Comparison of ENCODE assay signal across 1 fruit fly cellular context in genomic region chrX:15043700-15044225, dm6.
TF ChIP-seq lines count a peak whose summit lies in the region.

Gene CG5541 (plus strand): TSS chrX:15044123.

TF ChIP-seq in whole organism, embryonic, 481 proteins besides CTCF, POLR2A, EP300 and RAD21 (continued from another document and continues in another):
- TF ChIP-seq pros (GFP tag; optimal IDR thresholded peaks at IDR 0.05; lab: Kevin White, UChicago) (no peak), vvl (GFP tag; IDR thresholded peaks at IDR 0.05; lab: Robert Waterston, UW) (no peak), CG6791 (GFP tag; IDR thresholded peaks at IDR 0.05; lab: Robert Waterston, UW; ENCODE audit: partially characterized antibody) (no peak), Neu2 (GFP tag; optimal IDR thresholded peaks at IDR 0.05; lab: Kevin White, UChicago; ENCODE audit: borderline replicate concordance) (no peak), ERR (GFP tag; optimal IDR thresholded peaks at IDR 0.05; lab: Kevin White, UChicago) (no peak), HmgZ (tag; optimal IDR thresholded peaks at IDR 0.05; lab: Kevin White, UChicago) (peak; percentile 21), wdn (GFP tag; IDR thresholded peaks at IDR 0.05; lab: Robert Waterston, UW) (0 out of 2 replicates have a peak, but pooled peaks have one; percentile 20), CG10462 (GFP tag; optimal IDR thresholded peaks at IDR 0.05; lab: Kevin White, UChicago) (no peak), hb (GFP tag; IDR thresholded peaks at IDR 0.05; lab: Robert Waterston, UW; ENCODE audit: partially characterized antibody) (no peak), ro (GFP tag; IDR thresholded peaks at IDR 0.05; lab: Robert Waterston, UW) (no peak), ac (GFP tag; optimal IDR thresholded peaks at IDR 0.05; lab: Kevin White, UChicago) (no peak), Trl (optimal IDR thresholded peaks at IDR 0.05; lab: Kevin White, UChicago) (peak; percentile 42 to 77), Trl (GFP tag; optimal IDR thresholded peaks at IDR 0.05; lab: Kevin White, UChicago) (no peak), Hmx (GFP tag; optimal IDR thresholded peaks at IDR 0.05; lab: Kevin White, UChicago) (no peak), CG10267 (tag; optimal IDR thresholded peaks at IDR 0.05; lab: Kevin White, UChicago) (no peak), fru (optimal IDR thresholded peaks at IDR 0.05; lab: Kevin White, UChicago) (no peak), CG13296 (GFP tag; optimal IDR thresholded peaks at IDR 0.05; lab: Kevin White, UChicago) (peak; percentile 6), Atf6 (GFP tag; IDR thresholded peaks at IDR 0.05; lab: Robert Waterston, UW) (no peak), CG6254 (GFP tag; optimal IDR thresholded peaks at IDR 0.05; lab: Kevin White, UChicago) (no peak), CG9932 (GFP tag; IDR thresholded peaks at IDR 0.05; lab: Robert Waterston, UW) (peak; percentile 57), Blimp-1 (GFP tag; optimal IDR thresholded peaks at IDR 0.05; lab: Kevin White, UChicago) (no peak), Sox100B (GFP tag; optimal IDR thresholded peaks at IDR 0.05; lab: Kevin White, UChicago) (peak; percentile 17), exex (tag; optimal IDR thresholded peaks at IDR 0.05; lab: Kevin White, UChicago) (peak; percentile 35), CG11695 (GFP tag; IDR thresholded peaks at IDR 0.05; lab: Robert Waterston, UW) (0 out of 3 replicates have a peak, but pooled peaks have one; percentile 12), Adf1 (GFP tag; IDR thresholded peaks at IDR 0.05; lab: Robert Waterston, UW) (no peak), Max (GFP tag; optimal IDR thresholded peaks at IDR 0.05; lab: Kevin White, UChicago) (no peak), CG3163 (GFP tag; optimal IDR thresholded peaks at IDR 0.05; lab: Kevin White, UChicago) (no peak), amos (GFP tag; IDR thresholded peaks at IDR 0.05; lab: Robert Waterston, UW; ENCODE audit: partially characterized antibody) (peak; percentile 25; the same call in 1 of the 2 replicates), Rfx (GFP tag; IDR thresholded peaks at IDR 0.05; lab: Robert Waterston, UW) (peak; percentile 35; the same call in 1 of the 2 replicates), Gsc (GFP tag; IDR thresholded peaks at IDR 0.05; lab: Robert Waterston, UW) (no peak), CkIIα-i1 (GFP tag; IDR thresholded peaks at IDR 0.05; lab: Robert Waterston, UW) (no peak), zfh1 (GFP tag; IDR thresholded peaks at IDR 0.05; lab: Robert Waterston, UW) (no peak), ftz-f1 (GFP tag; optimal IDR thresholded peaks at IDR 0.05; lab: Kevin White, UChicago) (no peak), lilli (GFP tag; optimal IDR thresholded peaks at IDR 0.05; lab: Kevin White, UChicago) (peak; percentile 42), CG13775 (GFP tag; optimal IDR thresholded peaks at IDR 0.05; lab: Kevin White, UChicago) (peak; percentile 22), CG6689 (GFP tag; IDR thresholded peaks at IDR 0.05; lab: Robert Waterston, UW) (no peak), org-1 (GFP tag; optimal IDR thresholded peaks at IDR 0.05; lab: Kevin White, UChicago) (no peak), CG9727 (GFP tag; optimal IDR thresholded peaks at IDR 0.05; lab: Kevin White, UChicago) (peak; percentile 7), Hr78 (GFP tag; optimal IDR thresholded peaks at IDR 0.05; lab: Kevin White, UChicago) (no peak), fd96Cb (tag; optimal IDR thresholded peaks at IDR 0.05; lab: Kevin White, UChicago) (no peak), chm (GFP tag; IDR thresholded peaks at IDR 0.05; lab: Robert Waterston, UW) (0 out of 2 replicates have a peak, but pooled peaks have one; percentile 10), tx (GFP tag; optimal IDR thresholded peaks at IDR 0.05; lab: Kevin White, UChicago) (no peak), gsb (GFP tag; IDR thresholded peaks at IDR 0.05; lab: Robert Waterston, UW) (no peak), Scr (GFP tag; IDR thresholded peaks at IDR 0.05; lab: Robert Waterston, UW; ENCODE audit: partially characterized antibody) (no peak), Elba2 (GFP tag; optimal IDR thresholded peaks at IDR 0.05; lab: Kevin White, UChicago) (no peak), dmrt11E (tag; optimal IDR thresholded peaks at IDR 0.05; lab: Kevin White, UChicago) (no peak), ranshi (GFP tag; IDR thresholded peaks at IDR 0.05; lab: Robert Waterston, UW) (no peak), pzg (GFP tag; optimal IDR thresholded peaks at IDR 0.05; lab: Kevin White, UChicago) (peak; percentile 18), CG17802 (tag; optimal IDR thresholded peaks at IDR 0.05; lab: Kevin White, UChicago) (no peak), caup (GFP tag; optimal IDR thresholded peaks at IDR 0.05; lab: Kevin White, UChicago; ENCODE audit: severe bottlenecking) (no peak), CG10431 (GFP tag; optimal IDR thresholded peaks at IDR 0.05; lab: Kevin White, UChicago) (no peak), ems (GFP tag; optimal IDR thresholded peaks at IDR 0.05; lab: Kevin White, UChicago) (no peak), lov (optimal IDR thresholded peaks at IDR 0.05; lab: Kevin White, UChicago) (no peak), lov (GFP tag; IDR thresholded peaks at IDR 0.05; lab: Robert Waterston, UW) (no peak), Usf (GFP tag; optimal IDR thresholded peaks at IDR 0.05; lab: Kevin White, UChicago) (peak; percentile 15), lab (GFP tag; optimal IDR thresholded peaks at IDR 0.05; lab: Kevin White, UChicago) (peak; percentile 14), CG12391 (tag; optimal IDR thresholded peaks at IDR 0.05; lab: Kevin White, UChicago) (peak; percentile 21), Jarid2 (GFP tag; optimal IDR thresholded peaks at IDR 0.05; lab: Kevin White, UChicago) (peak; percentile 58), CG1603 (tag; optimal IDR thresholded peaks at IDR 0.05; lab: Kevin White, UChicago) (no peak), NfI (GFP tag; optimal IDR thresholded peaks at IDR 0.05; lab: Kevin White, UChicago) (peak; percentile 17), CG3281 (GFP tag; optimal IDR thresholded peaks at IDR 0.05; lab: Kevin White, UChicago) (peak; percentile 52), scrt (GFP tag; optimal IDR thresholded peaks at IDR 0.05; lab: Kevin White, UChicago) (peak; percentile 4), Meics (GFP tag; optimal IDR thresholded peaks at IDR 0.05; lab: Kevin White, UChicago) (peak; percentile 47), mirr (GFP tag; optimal IDR thresholded peaks at IDR 0.05; lab: Kevin White, UChicago) (peak; percentile 15), Med (GFP tag; lab: Kevin White, UChicago) (peak; percentile 61), CG30431 (GFP tag; optimal IDR thresholded peaks at IDR 0.05; lab: Kevin White, UChicago) (no peak), Opbp (GFP tag; IDR thresholded peaks at IDR 0.05; lab: Robert Waterston, UW; ENCODE audit: partially characterized antibody) (peak; percentile 20; the same call in 1 of the 3 replicates), gsb-n (tag; optimal IDR thresholded peaks at IDR 0.05; lab: Kevin White, UChicago) (no peak), vnd (GFP tag; IDR thresholded peaks at IDR 0.05; lab: Robert Waterston, UW; ENCODE audit: partially characterized antibody) (no peak), Dbx (GFP tag; IDR thresholded peaks at IDR 0.05; lab: Robert Waterston, UW) (0 out of 3 replicates have a peak, but pooled peaks have one; percentile 24), CG11504 (tag; optimal IDR thresholded peaks at IDR 0.05; lab: Kevin White, UChicago) (no peak), BtbVII (GFP tag; optimal IDR thresholded peaks at IDR 0.05; lab: Kevin White, UChicago) (no peak), CG33213 (GFP tag; optimal IDR thresholded peaks at IDR 0.05; lab: Kevin White, UChicago) (no peak), CG34376 (GFP tag; optimal IDR thresholded peaks at IDR 0.05; lab: Kevin White, UChicago) (peak; percentile 67), CG16815 (GFP tag; optimal IDR thresholded peaks at IDR 0.05; lab: Kevin White, UChicago) (no peak), CG3838 (GFP tag; optimal IDR thresholded peaks at IDR 0.05; lab: Kevin White, UChicago) (no peak), lmd (GFP tag; IDR thresholded peaks at IDR 0.05; lab: Robert Waterston, UW) (no peak), Fer1 (GFP tag; optimal IDR thresholded peaks at IDR 0.05; lab: Kevin White, UChicago) (peak; percentile 56), bcd (GFP tag; optimal IDR thresholded peaks at IDR 0.05; lab: Kevin White, UChicago) (no peak), CG10209 (GFP tag; optimal IDR thresholded peaks at IDR 0.05; lab: Kevin White, UChicago) (no peak), CG9609 (GFP tag; optimal IDR thresholded peaks at IDR 0.05; lab: Kevin White, UChicago) (no peak), Vsx1 (GFP tag; optimal IDR thresholded peaks at IDR 0.05; lab: Kevin White, UChicago) (no peak), CG2712 (tag; optimal IDR thresholded peaks at IDR 0.05; lab: Kevin White, UChicago) (no peak), CG8944 (GFP tag; optimal IDR thresholded peaks at IDR 0.05; lab: Kevin White, UChicago) (no peak), Fer3 (tag; optimal IDR thresholded peaks at IDR 0.05; lab: Kevin White, UChicago) (peak; percentile 0), E2f2 (GFP tag; IDR thresholded peaks at IDR 0.05; lab: Robert Waterston, UW) (no peak), run (tag; optimal IDR thresholded peaks at IDR 0.05; lab: Kevin White, UChicago) (no peak), Xrp1 (GFP tag; IDR thresholded peaks at IDR 0.05; lab: Robert Waterston, UW) (peak; percentile 6; the same call in 1 of the 2 replicates), BEAF-32 (GFP tag; optimal IDR thresholded peaks at IDR 0.05; lab: Kevin White, UChicago) (peak; percentile 6), CG14965 (GFP tag; optimal IDR thresholded peaks at IDR 0.05; lab: Kevin White, UChicago; ENCODE audit: borderline replicate concordance) (no peak), CG5953 (GFP tag; IDR thresholded peaks at IDR 0.05; lab: Robert Waterston, UW) (no peak), CG2889 (GFP tag; IDR thresholded peaks at IDR 0.05; lab: Robert Waterston, UW) (no peak), aop (GFP tag; IDR thresholded peaks at IDR 0.05; lab: Robert Waterston, UW) (no peak), Hey (tag; optimal IDR thresholded peaks at IDR 0.05; lab: Kevin White, UChicago) (no peak), sima (GFP tag; optimal IDR thresholded peaks at IDR 0.05; lab: Kevin White, UChicago) (no peak), ham (GFP tag; IDR thresholded peaks at IDR 0.05; lab: Robert Waterston, UW) (no peak), prd (optimal IDR thresholded peaks at IDR 0.05; lab: Kevin White, UChicago) (peak in 1 of 2 experiments; percentile 36), prd (GFP tag; IDR thresholded peaks at IDR 0.05; lab: Robert Waterston, UW) (no peak), vfl (GFP tag; optimal IDR thresholded peaks at IDR 0.05; lab: Kevin White, UChicago) (no peak), Ptx1 (GFP tag; IDR thresholded peaks at IDR 0.05; lab: Robert Waterston, UW) (no peak), ewg (GFP tag; optimal IDR thresholded peaks at IDR 0.05; lab: Kevin White, UChicago) (no peak), CG14860 (GFP tag; IDR thresholded peaks at IDR 0.05; lab: Robert Waterston, UW; ENCODE audit: partially characterized antibody) (no peak), kah (GFP tag; optimal IDR thresholded peaks at IDR 0.05; lab: Kevin White, UChicago) (no peak), sob (GFP tag; IDR thresholded peaks at IDR 0.05; lab: Robert Waterston, UW) (no peak), CG12155 (GFP tag; optimal IDR thresholded peaks at IDR 0.05; lab: Kevin White, UChicago) (no peak), nmo (GFP tag; optimal IDR thresholded peaks at IDR 0.05; lab: Kevin White, UChicago) (peak; percentile 3), CG7357 (GFP tag; IDR thresholded peaks at IDR 0.05; lab: Robert Waterston, UW) (no peak), HLHmδ (GFP tag; optimal IDR thresholded peaks at IDR 0.05; lab: Kevin White, UChicago) (no peak), ATbp (GFP tag; optimal IDR thresholded peaks at IDR 0.05; lab: Kevin White, UChicago) (no peak), Nf-YA (GFP tag; IDR thresholded peaks at IDR 0.05; lab: Robert Waterston, UW) (no peak), MBD-R2 (GFP tag; IDR thresholded peaks at IDR 0.05; lab: Robert Waterston, UW) (no peak), Hr39 (optimal IDR thresholded peaks at IDR 0.05; lab: Kevin White, UChicago) (no peak), Camta (GFP tag; optimal IDR thresholded peaks at IDR 0.05; lab: Kevin White, UChicago) (no peak), grau (tag; optimal IDR thresholded peaks at IDR 0.05; lab: Kevin White, UChicago) (peak; percentile 39), Hmr (GFP tag; optimal IDR thresholded peaks at IDR 0.05; lab: Kevin White, UChicago) (peak; percentile 33), trh (GFP tag; optimal IDR thresholded peaks at IDR 0.05; lab: Kevin White, UChicago) (no peak), CG6765 (GFP tag; optimal IDR thresholded peaks at IDR 0.05; lab: Kevin White, UChicago) (peak; percentile 26), CG15696 (tag; optimal IDR thresholded peaks at IDR 0.05; lab: Kevin White, UChicago) (no peak), CG9817 (tag; optimal IDR thresholded peaks at IDR 0.05; lab: Kevin White, UChicago) (peak; percentile 2), CG4820 (GFP tag; optimal IDR thresholded peaks at IDR 0.05; lab: Kevin White, UChicago) (no peak), bsh (GFP tag; optimal IDR thresholded peaks at IDR 0.05; lab: Kevin White, UChicago) (peak in 1 of 2 experiments; percentile 18), tll (GFP tag; optimal IDR thresholded peaks at IDR 0.05; lab: Kevin White, UChicago) (no peak), gcm2 (GFP tag; optimal IDR thresholded peaks at IDR 0.05; lab: Kevin White, UChicago) (no peak), pfk (GFP tag; optimal IDR thresholded peaks at IDR 0.05; lab: Kevin White, UChicago) (no peak), zen2 (GFP tag; IDR thresholded peaks at IDR 0.05; lab: Robert Waterston, UW; ENCODE audit: partially characterized antibody) (no peak), CG12769 (tag; optimal IDR thresholded peaks at IDR 0.05; lab: Kevin White, UChicago) (peak; percentile 1), dimm (GFP tag; IDR thresholded peaks at IDR 0.05; lab: Robert Waterston, UW) (no peak), NK7.1 (GFP tag; optimal IDR thresholded peaks at IDR 0.05; lab: Kevin White, UChicago) (no peak), sug (tag; optimal IDR thresholded peaks at IDR 0.05; lab: Kevin White, UChicago) (peak; percentile 64), CG12942 (GFP tag; optimal IDR thresholded peaks at IDR 0.05; lab: Kevin White, UChicago) (no peak), Mad (GFP tag; optimal IDR thresholded peaks at IDR 0.05; lab: Kevin White, UChicago) (peak; percentile 16), CG11456 (GFP tag; IDR thresholded peaks at IDR 0.05; lab: Robert Waterston, UW) (no peak), slbo (GFP tag; IDR thresholded peaks at IDR 0.05; lab: Robert Waterston, UW) (0 out of 2 replicates have a peak, but pooled peaks have one; percentile 4), gem (tag; optimal IDR thresholded peaks at IDR 0.05; lab: Kevin White, UChicago) (peak; percentile 17), CG13894 (tag; optimal IDR thresholded peaks at IDR 0.05; lab: Kevin White, UChicago) (peak; percentile 32)
